Worm (Caenorhabditis elegans) whole organism, midembryonic: Measurements from ENCODE around the gene sysm-1.

Experiments
- T22C8.4 ChIP-seq: fragments of 200-800 bp; sonication (Bioruptor generic); IDR thresholded peaks from 2 replicates; pipeline ENCODE4 v1.3.6; 2022; ENCODE audit warnings: missing genetic modification characterization, missing compliant biosample characterization
- cog-1 ChIP-seq: sonication (generic microtip); optimal IDR thresholded peaks from 2 replicates; lab custom pipeline; 2016; ENCODE audit warnings: missing genetic modification characterization, missing compliant biosample characterization
- flt-1 ChIP-seq: fragments of 200-800 bp; sonication (Bioruptor generic); IDR thresholded peaks from 2 replicates; pipeline ENCODE4 v1.3.6; 2022; ENCODE audit warnings: missing genetic modification characterization, missing compliant biosample characterization
- klf-2 ChIP-seq: fragments of 200-800 bp; sonication (Bioruptor generic); conservative IDR thresholded peaks from 2 replicates; pipeline ENCODE4 v1.3.6; 2022; ENCODE audit warnings: missing genetic modification reagents, missing genetic modification characterization, missing compliant biosample characterization
- med-1 ChIP-seq: sonication (generic microtip); optimal IDR thresholded peaks from 2 replicates; lab custom pipeline; 2017; ENCODE audit warnings: missing genetic modification characterization, mild to moderate bottlenecking, missing compliant biosample characterization, antibody characterized with exemption, missing genetic modification reagents; ENCODE audit not compliant: insufficient read depth
- ref-1 ChIP-seq: fragments of 200-800 bp; sonication (Bioruptor generic); conservative IDR thresholded peaks from 2 replicates; pipeline ENCODE4 v1.3.6; 2022; ENCODE audit warnings: missing genetic modification reagents, missing genetic modification characterization, missing compliant biosample characterization
- tab-1 ChIP-seq: fragments of 200-800 bp; sonication (Bioruptor generic); IDR thresholded peaks from 2 replicates; pipeline ENCODE4 v1.3.6; 2022; ENCODE audit warnings: missing genetic modification characterization, missing compliant biosample characterization
- ztf-23 ChIP-seq: fragments of 200-800 bp; sonication (Bioruptor generic); IDR thresholded peaks from 2 replicates; pipeline ENCODE4 v1.3.6; 2022; ENCODE audit warnings: missing genetic modification reagents, missing genetic modification characterization, missing compliant biosample characterization
- ztf-29 ChIP-seq: fragments of 200-800 bp; sonication (Bioruptor generic); IDR thresholded peaks from 2 replicates; pipeline ENCODE4 v1.3.6; 2022; ENCODE audit warnings: missing genetic modification reagents, missing genetic modification characterization, missing compliant biosample characterization

DNA sequence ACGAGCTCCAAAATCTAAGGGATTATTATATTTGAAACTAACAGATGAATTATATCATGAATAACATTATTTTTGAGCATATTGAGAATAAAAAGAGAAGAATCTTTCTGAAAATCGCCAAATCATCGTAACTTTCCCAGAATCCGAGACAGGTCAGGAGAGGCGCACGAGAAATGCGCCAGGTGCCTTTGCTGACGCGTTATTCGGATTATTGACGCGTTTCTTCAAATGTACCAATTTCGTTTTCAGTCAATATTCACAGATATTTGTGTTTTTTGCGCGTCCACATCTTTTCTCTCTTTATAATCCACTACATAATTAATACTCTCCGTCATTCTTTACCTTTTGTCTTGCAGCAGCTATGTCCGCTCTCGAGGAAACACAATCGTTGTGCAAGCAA, 16.0 kb upstream of the sysm-1 start, which contains the start of gene T24H10.1:
- TF ChIP-seq klf-2 (GFP tag; lab: Robert Waterston, UW), result no peak
- TF ChIP-seq cog-1, result no peak
- no peak for TF ChIP-seq tab-1 (GFP tag; lab: Robert Waterston, UW)
- TF ChIP-seq med-1 (GFP tag; lab: Kevin White, UChicago), result no peak
- no peak for TF ChIP-seq ztf-29 (GFP tag; lab: Robert Waterston, UW)
- TF ChIP-seq flt-1 (GFP tag; lab: Robert Waterston, UW), result no peak
- no peak for TF ChIP-seq ref-1 (GFP tag; lab: Robert Waterston, UW)
- TF ChIP-seq ztf-23 (GFP tag; lab: Robert Waterston, UW), result no peak
- TF ChIP-seq T22C8.4 (GFP tag; lab: Robert Waterston, UW), result no peak
